Fruit fly (Drosophila melanogaster) whole organism, wandering third instar larva: ENCODE measurements around the gene CG43117.

Source experiments
- CG32264 ChIP-seq: fragments of 200-800 bp; sonication (Bioruptor generic); optimal IDR thresholded peaks from 2 replicates; lab custom pipeline; 2016; ENCODE audit warnings: missing biosample characterization, missing genetic modification characterization
- CG9705 ChIP-seq: fragments of 200-800 bp; sonication (Bioruptor generic); optimal IDR thresholded peaks from 2 replicates; lab custom pipeline; 2018; ENCODE audit warnings: missing biosample characterization, mild to moderate bottlenecking, missing genetic modification characterization
- CrebA ChIP-seq: fragments of 200-800 bp; sonication (Bioruptor generic); optimal IDR thresholded peaks from 2 replicates; lab custom pipeline; 2016; ENCODE audit warnings: missing biosample characterization, mild to moderate bottlenecking, missing genetic modification characterization, borderline replicate concordance
- Dfd ChIP-seq: fragments of >200 bp; optimal IDR thresholded peaks from 2 replicates; lab custom pipeline; 2017; ENCODE audit warnings: missing biosample characterization, missing genetic modification characterization
- HLH106 ChIP-seq: fragments of 200-800 bp; optimal IDR thresholded peaks from 3 replicates; lab custom pipeline; 2019; ENCODE audit warnings: missing biosample characterization, mild to moderate bottlenecking, missing genetic modification characterization, moderate library complexity
- Hnf4 ChIP-seq: fragments of 200-800 bp; sonication (Bioruptor generic); optimal IDR thresholded peaks from 2 replicates; lab custom pipeline; 2016; ENCODE audit warnings: missing biosample characterization, mild to moderate bottlenecking, missing genetic modification characterization
- Hr78 ChIP-seq: fragments of >200 bp; optimal IDR thresholded peaks from 2 replicates; lab custom pipeline; 2017; ENCODE audit warnings: missing biosample characterization, missing genetic modification characterization
- Hr83 ChIP-seq: fragments of 200-300 bp; sonication (Bioruptor generic); optimal IDR thresholded peaks from 2 replicates; lab custom pipeline; 2016; ENCODE audit warnings: missing biosample characterization, mild to moderate bottlenecking, missing genetic modification characterization, moderate library complexity; ENCODE audit not compliant: poor library complexity, severe bottlenecking
- Jra ChIP-seq: sonication (Bioruptor generic); optimal IDR thresholded peaks from 2 replicates; lab custom pipeline; 2016; ENCODE audit warnings: missing biosample characterization, missing genetic modification characterization
- Mio ChIP-seq: sonication (Bioruptor generic); optimal IDR thresholded peaks from 2 replicates; lab custom pipeline; 2016; ENCODE audit warnings: missing biosample characterization, missing genetic modification characterization
- Myc ChIP-seq: fragments of >200 bp; optimal IDR thresholded peaks from 2 replicates; lab custom pipeline; 2017
- N ChIP-seq: fragments of >200 bp; optimal IDR thresholded peaks from 2 replicates; lab custom pipeline; 2018; ENCODE audit warnings: missing biosample characterization, missing external identifiers, missing genetic modification characterization
- OdsH ChIP-seq: fragments of 200-800 bp; sonication (Bioruptor generic); optimal IDR thresholded peaks from 2 replicates; lab custom pipeline; 2016; ENCODE audit warnings: missing biosample characterization, mild to moderate bottlenecking, missing genetic modification characterization
- Sp1 ChIP-seq: fragments of 200-800 bp; sonication (Bioruptor generic); optimal IDR thresholded peaks from 3 replicates; lab custom pipeline; 2019; ENCODE audit warnings: missing biosample characterization, mild to moderate bottlenecking, missing genetic modification characterization, moderate library complexity
- Vsx2 ChIP-seq: fragments of 200-300, 225-300 bp; sonication (Bioruptor generic); optimal IDR thresholded peaks from 2 replicates; lab custom pipeline; 2018; ENCODE audit warnings: missing biosample characterization, missing genetic modification characterization; ENCODE audit not compliant: partially characterized antibody
- br ChIP-seq: fragments of 200-800 bp; sonication (Bioruptor generic); optimal IDR thresholded peaks from 2 replicates; lab custom pipeline; 2016; ENCODE audit warnings: missing biosample characterization, missing genetic modification characterization
- dl ChIP-seq, 2 experiments: fragments of 175-275, 200-275 bp in 1 of 2; fragments of 200-275 bp in 1 of 2; sonication (Bioruptor generic); optimal IDR thresholded peaks; lab custom pipeline; 2018; ENCODE audit warnings: mild to moderate bottlenecking in 2 of 2, missing biosample characterization in 2 of 2, missing genetic modification characterization in 2 of 2, moderate library complexity in 2 of 2; ENCODE audit not compliant: partially characterized antibody in 2 of 2, insufficient read depth in 1 of 2
- dmrt93B ChIP-seq: fragments of 200-800 bp; sonication (Bioruptor generic); optimal IDR thresholded peaks from 2 replicates; lab custom pipeline; 2018; ENCODE audit warnings: missing biosample characterization, mild to moderate bottlenecking, missing genetic modification characterization
- dsf ChIP-seq: sonication (Bioruptor generic); optimal IDR thresholded peaks from 2 replicates; lab custom pipeline; 2016; ENCODE audit warnings: missing biosample characterization, missing genetic modification characterization, borderline replicate concordance
- foxo ChIP-seq, 2 experiments: fragments of 200-800 bp; sonication (Bioruptor generic); optimal IDR thresholded peaks; 2 replicates in 1 of 2; 3 replicates in 1 of 2; lab custom pipeline; 2016 to 2017; ENCODE audit warnings: missing biosample characterization in 2 of 2, missing genetic modification characterization in 2 of 2
- fru ChIP-seq: fragments of 200-800 bp; sonication (Bioruptor generic); optimal IDR thresholded peaks from 3 replicates; lab custom pipeline; 2016; ENCODE audit warnings: missing biosample characterization, mild to moderate bottlenecking, missing genetic modification characterization
- h ChIP-seq: fragments of 200-800 bp; sonication (Bioruptor generic); optimal IDR thresholded peaks from 3 replicates; lab custom pipeline; 2016; ENCODE audit warnings: missing biosample characterization, mild to moderate bottlenecking, missing genetic modification characterization
- jim ChIP-seq: fragments of 175-275, 200-325 bp; sonication (Bioruptor generic); optimal IDR thresholded peaks from 2 replicates; lab custom pipeline; 2016; ENCODE audit warnings: missing biosample characterization, mild to moderate bottlenecking, missing genetic modification characterization
- pan ChIP-seq: fragments of >200 bp; optimal IDR thresholded peaks from 2 replicates; lab custom pipeline; 2017
- psq ChIP-seq: fragments of 200-800 bp; sonication (Bioruptor generic); optimal IDR thresholded peaks from 3 replicates; lab custom pipeline; 2017; ENCODE audit warnings: missing biosample characterization, mild to moderate bottlenecking, missing genetic modification characterization, moderate library complexity
- rgr ChIP-seq: fragments of 200-800 bp; sonication (Bioruptor generic); optimal IDR thresholded peaks from 3 replicates; lab custom pipeline; 2016; ENCODE audit warnings: missing biosample characterization, mild to moderate bottlenecking, missing genetic modification characterization
- sage ChIP-seq: fragments of 200-800 bp; sonication (Bioruptor generic); optimal IDR thresholded peaks from 2 replicates; lab custom pipeline; 2016; ENCODE audit warnings: missing biosample characterization, mild to moderate bottlenecking, missing genetic modification characterization
- usp ChIP-seq: fragments of >200 bp; optimal IDR thresholded peaks from 2 replicates; lab custom pipeline; 2017; ENCODE audit warnings: missing biosample characterization, missing genetic modification characterization
- woc ChIP-seq: sonication (Bioruptor generic); optimal IDR thresholded peaks from 2 replicates; lab custom pipeline; 2016; ENCODE audit warnings: missing biosample characterization, mild to moderate bottlenecking, missing genetic modification characterization

The CG43117 gene

DNA sequence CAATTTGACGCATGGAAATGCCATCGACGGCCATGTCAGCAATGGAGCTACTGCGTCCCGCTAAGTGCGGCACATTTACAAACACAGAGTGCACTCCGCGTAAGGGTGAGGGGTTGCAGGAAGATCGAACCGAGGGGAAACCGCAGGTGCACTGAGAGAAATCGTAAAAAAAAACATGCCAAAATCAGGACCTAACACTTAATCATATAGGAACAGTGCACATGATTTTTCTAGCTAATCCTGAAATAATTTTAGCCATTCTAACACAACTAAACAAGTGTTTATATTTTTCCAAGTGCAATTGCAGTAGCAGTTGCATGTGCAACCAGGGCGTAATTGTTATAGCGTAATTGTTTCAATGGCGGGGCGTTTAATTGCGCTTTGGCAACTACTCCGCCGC is 24.6 kb downstream of the CG43117 start:
- no peak for TF ChIP-seq Mio (GFP tag; lab: Kevin White, UChicago)
- TF ChIP-seq Hr83 (GFP tag; lab: Kevin White, UChicago): no peak
- TF ChIP-seq jim (GFP tag; lab: Kevin White, UChicago): no peak

DNA sequence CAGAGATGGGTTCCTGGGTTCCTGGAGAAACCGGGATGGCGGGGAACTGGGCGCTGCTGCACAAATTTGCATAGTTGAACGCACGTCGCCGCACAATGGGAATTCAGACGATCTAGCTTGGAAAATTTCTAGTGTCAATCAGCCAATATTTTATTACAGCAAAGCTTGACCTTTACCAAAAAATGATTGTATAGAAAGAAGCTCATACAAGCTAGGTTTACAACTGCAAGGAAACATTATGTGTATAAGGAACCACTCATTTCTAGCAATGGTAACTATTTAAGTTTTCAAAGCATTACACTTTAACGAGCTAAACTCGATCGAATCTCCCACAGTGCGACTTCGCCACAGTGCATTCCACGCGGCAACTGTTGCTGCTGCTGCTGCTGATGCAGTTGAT is 25.8 kb downstream of the CG43117 start:
- TF ChIP-seq psq (GFP tag; lab: Kevin White, UChicago): no peak
- TF ChIP-seq sage (GFP tag; lab: Kevin White, UChicago): no peak
- TF ChIP-seq Myc (lab: Kevin White, UChicago): no peak
- no peak for TF ChIP-seq HLH106 (tag; lab: Kevin White, UChicago)
- peak; percentile 14 for TF ChIP-seq Dfd (GFP tag; lab: Kevin White, UChicago)
- TF ChIP-seq Hnf4: no peak
- TF ChIP-seq usp (GFP tag; lab: Kevin White, UChicago): no peak
- TF ChIP-seq dmrt93B: no peak

DNA sequence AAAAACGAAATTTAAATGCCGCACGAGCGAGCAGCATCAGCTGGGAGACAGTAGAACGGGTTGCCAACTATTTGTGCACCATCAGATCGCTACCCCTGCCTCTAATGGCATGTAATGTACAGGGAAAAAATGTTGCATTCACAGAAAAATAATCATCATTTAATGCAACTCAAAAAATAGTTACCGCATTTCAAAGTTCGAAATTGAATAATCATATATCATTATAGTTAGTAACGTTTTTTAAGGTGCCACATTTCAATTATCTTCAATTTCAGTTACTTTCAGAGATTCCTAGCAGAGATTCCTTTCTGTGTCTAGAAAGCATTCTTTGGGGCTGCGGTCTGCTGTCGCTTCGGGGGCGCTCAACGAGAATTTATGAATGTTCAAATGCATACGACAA is 26.6 kb downstream of the CG43117 start:
- TF ChIP-seq foxo (GFP tag; optimal IDR thresholded peaks at IDR 0.05; lab: Kevin White, UChicago) (no peak), CG9705 (GFP tag; lab: Kevin White, UChicago) (no peak), CrebA (GFP tag; lab: Kevin White, UChicago) (no peak), dl (GFP tag; optimal IDR thresholded peaks at IDR 0.05; lab: Kevin White, UChicago; ENCODE audit: insufficient read depth in 1 of 2, partially characterized antibody in 2 of 2) (no peak), Sp1 (GFP tag; lab: Kevin White, UChicago) (no peak), N (no peak), CG32264 (GFP tag; lab: Kevin White, UChicago) (no peak)

DNA sequence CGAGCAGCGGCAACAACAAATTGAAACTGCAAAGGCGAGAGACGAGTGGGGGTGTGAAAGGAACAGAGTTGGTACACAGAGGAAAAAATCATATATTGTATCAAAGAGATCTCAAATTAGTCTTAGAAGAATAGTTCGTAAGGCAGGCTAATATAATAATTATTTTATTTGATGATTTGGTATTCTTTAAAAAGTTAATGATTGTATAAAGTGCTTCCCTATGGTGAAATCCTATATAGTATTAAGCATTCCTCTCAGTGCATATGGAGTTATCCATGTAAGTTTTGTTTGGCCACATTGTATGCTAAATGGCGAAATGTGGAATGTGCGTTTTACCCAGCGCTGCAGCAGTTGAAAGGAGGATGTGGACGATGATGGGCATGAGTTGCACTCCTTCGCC is 29.1 kb downstream of the CG43117 start:
- TF ChIP-seq Hr78 (GFP tag; lab: Kevin White, UChicago): no peak
- TF ChIP-seq h: peak; percentile 24
- peak; percentile 1 for TF ChIP-seq psq (GFP tag; lab: Kevin White, UChicago)
- peak in 1 of 2 experiments; percentile 40 for TF ChIP-seq foxo (GFP tag; optimal IDR thresholded peaks at IDR 0.05; lab: Kevin White, UChicago)
- TF ChIP-seq pan (lab: Kevin White, UChicago): no peak
- TF ChIP-seq fru (GFP tag; lab: Kevin White, UChicago): peak; percentile 31
- TF ChIP-seq HLH106 (tag; lab: Kevin White, UChicago): peak; percentile 9
- peak; percentile 13 for TF ChIP-seq rgr

DNA sequence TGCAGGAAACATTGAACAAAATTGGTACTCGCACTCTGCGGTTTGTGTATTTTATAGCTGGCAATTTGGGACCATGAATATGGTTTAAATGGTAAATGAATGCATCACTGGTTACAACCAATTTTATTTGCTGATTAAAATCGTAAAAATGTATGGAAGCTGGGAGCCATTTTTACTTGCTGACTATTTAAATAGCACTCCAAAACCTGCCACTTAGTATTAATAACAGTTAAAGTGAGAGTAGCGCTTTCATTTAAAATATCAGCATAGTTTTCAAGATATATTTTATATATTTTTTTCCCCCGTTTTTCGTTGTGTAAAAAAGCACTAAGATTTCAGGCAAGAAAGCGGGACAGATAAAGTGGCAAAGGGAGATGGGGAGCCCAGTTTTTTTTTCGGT is 29.9 kb downstream of the CG43117 start:
- TF ChIP-seq Myc (lab: Kevin White, UChicago): no peak
- TF ChIP-seq HLH106 (tag; lab: Kevin White, UChicago): peak; percentile 19
- TF ChIP-seq OdsH: no peak
- no peak for TF ChIP-seq N
- TF ChIP-seq CG9705 (GFP tag; lab: Kevin White, UChicago): no peak
- TF ChIP-seq psq (GFP tag; lab: Kevin White, UChicago): peak; percentile 13
- TF ChIP-seq Mio (GFP tag; lab: Kevin White, UChicago): no peak
- TF ChIP-seq dl (GFP tag; optimal IDR thresholded peaks at IDR 0.05; lab: Kevin White, UChicago; ENCODE audit: insufficient read depth in 1 of 2, partially characterized antibody in 2 of 2): no peak
- TF ChIP-seq foxo (GFP tag; optimal IDR thresholded peaks at IDR 0.05; lab: Kevin White, UChicago): peak in 1 of 2 experiments; percentile 24
- TF ChIP-seq Vsx2 (GFP tag; lab: Kevin White, UChicago): no peak
- TF ChIP-seq Jra (GFP tag; lab: Kevin White, UChicago): no peak
- no peak for TF ChIP-seq woc (GFP tag; lab: Kevin White, UChicago)
- TF ChIP-seq fru (GFP tag; lab: Kevin White, UChicago): peak; percentile 46
- TF ChIP-seq br (GFP tag; lab: Kevin White, UChicago): peak; percentile 5
- TF ChIP-seq jim (GFP tag; lab: Kevin White, UChicago): no peak
- peak; percentile 41 for TF ChIP-seq h
- TF ChIP-seq dsf: no peak
